Fruit fly (Drosophila melanogaster) whole organism, embryonic: ENCODE data around the gene CG4461.

Experiments
- CG10274 ChIP-seq: fragments of 200-800 bp; sonication (Bioruptor generic); optimal IDR thresholded peaks from 3 replicates; lab custom pipeline; 2017; ENCODE audit warnings: missing biosample characterization, mild to moderate bottlenecking, missing genetic modification characterization
- CG10654 ChIP-seq: fragments of 200-800 bp; sonication (Bioruptor generic); optimal IDR thresholded peaks from 2 replicates; lab custom pipeline; 2016; ENCODE audit warnings: missing biosample characterization, missing genetic modification characterization
- CG12236 ChIP-seq: fragments of 200-800 bp; sonication (Bioruptor generic); optimal IDR thresholded peaks from 2 replicates; lab custom pipeline; 2016; ENCODE audit warnings: missing biosample characterization, missing genetic modification characterization
- CG14050 ChIP-seq: fragments of 200-800 bp; sonication (Bioruptor generic); IDR thresholded peaks from 3 replicates; pipeline ENCODE4 v1.3.6; 2022; ENCODE audit warnings: missing biosample characterization, missing genetic modification characterization
- CG15601 ChIP-seq: fragments of 200-800 bp; sonication (Bioruptor generic); optimal IDR thresholded peaks from 3 replicates; lab custom pipeline; 2019; ENCODE audit warnings: missing biosample characterization, mild to moderate bottlenecking, missing genetic modification characterization, moderate library complexity
- CG16863 ChIP-seq: fragments of 200-800 bp; sonication (Bioruptor generic); optimal IDR thresholded peaks from 3 replicates; lab custom pipeline; 2016; ENCODE audit warnings: missing biosample characterization, missing genetic modification characterization
- CG17359 ChIP-seq: fragments of 200-800 bp; sonication (Bioruptor generic); optimal IDR thresholded peaks from 3 replicates; lab custom pipeline; 2018; ENCODE audit warnings: missing biosample characterization, mild to moderate bottlenecking, missing genetic modification characterization, moderate library complexity
- CG18011 ChIP-seq: fragments of 200-800 bp; sonication (Bioruptor generic); optimal IDR thresholded peaks from 2 replicates; lab custom pipeline; 2017; ENCODE audit warnings: missing biosample characterization, missing genetic modification characterization, mild to moderate bottlenecking, moderate library complexity, missing genotype
- CG3163 ChIP-seq: fragments of 200-800 bp; sonication (Bioruptor generic); optimal IDR thresholded peaks from 3 replicates; lab custom pipeline; 2016; ENCODE audit warnings: missing biosample characterization, missing genetic modification characterization
- CG32767 ChIP-seq: fragments of 200-800 bp; sonication (Bioruptor generic); IDR thresholded peaks from 2 replicates; pipeline ENCODE4 v1.3.6; 2022; ENCODE audit warnings: missing biosample characterization, missing genetic modification characterization
- CG4617 ChIP-seq: fragments of 200-800 bp; sonication (Bioruptor generic); optimal IDR thresholded peaks from 3 replicates; lab custom pipeline; 2016; ENCODE audit warnings: missing biosample characterization, missing genetic modification characterization, borderline replicate concordance
- CG7271 ChIP-seq: fragments of 200-800 bp; sonication (Bioruptor generic); optimal IDR thresholded peaks from 2 replicates; lab custom pipeline; 2018; ENCODE audit warnings: missing biosample characterization, mild to moderate bottlenecking, missing genetic modification characterization, moderate library complexity
- CG7786 ChIP-seq: fragments of 200-800 bp; sonication (Bioruptor generic); optimal IDR thresholded peaks from 2 replicates; lab custom pipeline; 2016; ENCODE audit warnings: missing biosample characterization, missing genetic modification characterization
- CG7987 ChIP-seq: fragments of 200-800 bp; sonication (Bioruptor generic); optimal IDR thresholded peaks from 2 replicates; lab custom pipeline; 2018; ENCODE audit warnings: missing biosample characterization, mild to moderate bottlenecking, missing genetic modification characterization, moderate library complexity
- CkIIα-i1 ChIP-seq: fragments of 200-800 bp; sonication (Bioruptor generic); IDR thresholded peaks from 2 replicates; pipeline ENCODE4 v1.3.6; 2022; ENCODE audit warnings: missing biosample characterization, missing genetic modification characterization
- CoRest ChIP-seq: fragments of 200-800 bp; sonication (Bioruptor generic); optimal IDR thresholded peaks from 3 replicates; lab custom pipeline; 2018; ENCODE audit warnings: missing biosample characterization, mild to moderate bottlenecking, missing genetic modification characterization, moderate library complexity
- E2f1 ChIP-seq: fragments of 200-800 bp; sonication (Bioruptor generic); IDR thresholded peaks from 2 replicates; pipeline ENCODE4 v1.3.6; 2022; ENCODE audit warnings: missing biosample characterization, missing genetic modification characterization
- Ets65A ChIP-seq: fragments of 200-800 bp; sonication (Bioruptor generic); peaks from one replicate; lab custom pipeline; 2016; ENCODE audit warnings: missing biosample characterization, missing genetic modification characterization
- HHEX ChIP-seq: fragments of 200-800 bp; sonication (Bioruptor generic); optimal IDR thresholded peaks from 3 replicates; lab custom pipeline; 2017; ENCODE audit warnings: missing biosample characterization, mild to moderate bottlenecking, missing genetic modification characterization, missing genetic modification reagents
- Hr39 ChIP-seq: fragments of >200 bp; optimal IDR thresholded peaks from 2 replicates; lab custom pipeline; 2017
- MESR4 ChIP-seq: fragments of 200-800 bp; sonication (Bioruptor generic); optimal IDR thresholded peaks from 2 replicates; lab custom pipeline; 2018; ENCODE audit warnings: missing biosample characterization, mild to moderate bottlenecking, missing genetic modification characterization, moderate library complexity
- Mad ChIP-seq: fragments of 200-800 bp; sonication (Bioruptor generic); optimal IDR thresholded peaks from 2 replicates; lab custom pipeline; 2016; ENCODE audit warnings: missing biosample characterization, missing genetic modification characterization
- NC2α ChIP-seq: fragments of 200-800 bp; sonication (Bioruptor generic); optimal IDR thresholded peaks from 2 replicates; lab custom pipeline; 2016; ENCODE audit warnings: missing biosample characterization, missing genetic modification characterization
- NK7.1 ChIP-seq: fragments of 200-800 bp; sonication (Bioruptor generic); optimal IDR thresholded peaks from 3 replicates; lab custom pipeline; 2016; ENCODE audit warnings: missing biosample characterization, missing genetic modification characterization
- Nf-YC ChIP-seq: fragments of 200-800 bp; optimal IDR thresholded peaks from 3 replicates; lab custom pipeline; 2019; ENCODE audit warnings: missing biosample characterization, mild to moderate bottlenecking, missing genetic modification characterization, moderate library complexity
- Opbp ChIP-seq: fragments of 200-800 bp; sonication (Bioruptor generic); IDR thresholded peaks from 3 replicates; pipeline ENCODE4 v1.3.6; 2022; ENCODE audit warnings: missing biosample characterization, missing genetic modification characterization; ENCODE audit not compliant: partially characterized antibody
- Optix ChIP-seq: fragments of 200-800 bp; sonication (Bioruptor generic); IDR thresholded peaks from 3 replicates; pipeline ENCODE4 v1.3.6; 2022; ENCODE audit warnings: missing biosample characterization, missing genetic modification characterization
- Sin3A ChIP-seq: fragments of >200 bp; optimal IDR thresholded peaks from 2 replicates; lab custom pipeline; 2018
- Stat92E ChIP-seq, 3 experiments: fragments of >200 bp in 2 of 3; fragments of 200-800 bp in 1 of 3; sonication (Bioruptor generic) in 1 of 3; optimal IDR thresholded peaks; 2 replicates each; lab custom pipeline; 2017 to 2019; ENCODE audit warnings: missing biosample characterization in 3 of 3, missing genetic modification characterization in 3 of 3, mild to moderate bottlenecking in 1 of 3, moderate library complexity in 1 of 3
- corto ChIP-seq: fragments of 200-800 bp; sonication (Bioruptor generic); optimal IDR thresholded peaks from 2 replicates; lab custom pipeline; 2016; ENCODE audit warnings: missing biosample characterization, mild to moderate bottlenecking, missing genetic modification characterization, moderate library complexity
- disco-r ChIP-seq: fragments of 200-800 bp; sonication (Bioruptor generic); optimal IDR thresholded peaks from 2 replicates; lab custom pipeline; 2016; ENCODE audit warnings: missing biosample characterization, missing genetic modification characterization
- dpn ChIP-seq, 2 experiments: fragments of 200-800 bp; sonication (Bioruptor generic); optimal IDR thresholded peaks; 3 replicates each; lab custom pipeline; 2016; ENCODE audit warnings: missing biosample characterization in 2 of 2, missing genetic modification characterization in 2 of 2
- eyg ChIP-seq: fragments of 200-800 bp; sonication (Bioruptor generic); optimal IDR thresholded peaks from 3 replicates; lab custom pipeline; 2016; ENCODE audit warnings: missing biosample characterization, missing genetic modification characterization
- gfzf ChIP-seq: fragments of 200-800 bp; sonication (Bioruptor generic); optimal IDR thresholded peaks from 2 replicates; lab custom pipeline; 2016; ENCODE audit warnings: missing biosample characterization, mild to moderate bottlenecking, missing genetic modification characterization, moderate library complexity
- grau ChIP-seq: fragments of 200-800 bp; optimal IDR thresholded peaks from 3 replicates; lab custom pipeline; 2019; ENCODE audit warnings: missing biosample characterization, mild to moderate bottlenecking, missing genetic modification characterization, moderate library complexity
- ham ChIP-seq: fragments of 200-800 bp; sonication (Bioruptor generic); IDR thresholded peaks from 2 replicates; pipeline ENCODE4 v1.3.6; 2022; ENCODE audit warnings: missing biosample characterization, missing genetic modification characterization
- hth ChIP-seq: fragments of >200 bp; optimal IDR thresholded peaks from 2 replicates; lab custom pipeline; 2017; ENCODE audit warnings: inconsistent platforms
- insv ChIP-seq, 2 experiments: fragments of 200-800 bp; sonication (Bioruptor generic); optimal IDR thresholded peaks; 3 replicates each; lab custom pipeline; 2016 to 2018; ENCODE audit warnings: missing biosample characterization in 2 of 2, missing genetic modification characterization in 2 of 2
- jumu ChIP-seq: fragments of 200-800 bp; sonication (Bioruptor generic); optimal IDR thresholded peaks from 3 replicates; lab custom pipeline; 2016; ENCODE audit warnings: missing biosample characterization, missing genetic modification characterization
- lbe ChIP-seq: fragments of 200-800 bp; sonication (Bioruptor generic); optimal IDR thresholded peaks from 2 replicates; lab custom pipeline; 2016; ENCODE audit warnings: missing biosample characterization, mild to moderate bottlenecking, missing genetic modification characterization
- nau ChIP-seq: fragments of 200-800 bp; sonication (Bioruptor generic); optimal IDR thresholded peaks from 3 replicates; lab custom pipeline; 2017; ENCODE audit warnings: missing biosample characterization, mild to moderate bottlenecking, missing genetic modification characterization, missing genetic modification reagents
- pb ChIP-seq: fragments of 200-800 bp; sonication (Bioruptor generic); optimal IDR thresholded peaks from 3 replicates; lab custom pipeline; 2016; ENCODE audit warnings: missing biosample characterization, missing genetic modification characterization
- psq ChIP-seq: fragments of 200-800 bp; sonication (Bioruptor generic); optimal IDR thresholded peaks from 2 replicates; lab custom pipeline; 2017; ENCODE audit warnings: missing biosample characterization, missing genetic modification characterization
- ranshi ChIP-seq: fragments of 200-800 bp; sonication (Bioruptor generic); IDR thresholded peaks from 2 replicates; pipeline ENCODE4 v1.3.6; 2022; ENCODE audit warnings: missing biosample characterization, missing genetic modification characterization
- scrt ChIP-seq: fragments of 200-800 bp; sonication (Bioruptor generic); optimal IDR thresholded peaks from 2 replicates; lab custom pipeline; 2018; ENCODE audit warnings: missing biosample characterization, mild to moderate bottlenecking, missing genetic modification characterization, moderate library complexity
- sd ChIP-seq: fragments of 200-800 bp; sonication (Bioruptor generic); optimal IDR thresholded peaks from 3 replicates; lab custom pipeline; 2018; ENCODE audit warnings: missing biosample characterization, mild to moderate bottlenecking, missing genetic modification characterization, moderate library complexity
- shn ChIP-seq: fragments of 200-800 bp; sonication (Bioruptor generic); optimal IDR thresholded peaks from 3 replicates; lab custom pipeline; 2016; ENCODE audit warnings: missing biosample characterization, missing genetic modification characterization
- usp ChIP-seq: fragments of >200 bp; optimal IDR thresholded peaks from 2 replicates; lab custom pipeline; 2017; ENCODE audit warnings: missing biosample characterization, missing genetic modification characterization

The CG4461 gene

DNA sequence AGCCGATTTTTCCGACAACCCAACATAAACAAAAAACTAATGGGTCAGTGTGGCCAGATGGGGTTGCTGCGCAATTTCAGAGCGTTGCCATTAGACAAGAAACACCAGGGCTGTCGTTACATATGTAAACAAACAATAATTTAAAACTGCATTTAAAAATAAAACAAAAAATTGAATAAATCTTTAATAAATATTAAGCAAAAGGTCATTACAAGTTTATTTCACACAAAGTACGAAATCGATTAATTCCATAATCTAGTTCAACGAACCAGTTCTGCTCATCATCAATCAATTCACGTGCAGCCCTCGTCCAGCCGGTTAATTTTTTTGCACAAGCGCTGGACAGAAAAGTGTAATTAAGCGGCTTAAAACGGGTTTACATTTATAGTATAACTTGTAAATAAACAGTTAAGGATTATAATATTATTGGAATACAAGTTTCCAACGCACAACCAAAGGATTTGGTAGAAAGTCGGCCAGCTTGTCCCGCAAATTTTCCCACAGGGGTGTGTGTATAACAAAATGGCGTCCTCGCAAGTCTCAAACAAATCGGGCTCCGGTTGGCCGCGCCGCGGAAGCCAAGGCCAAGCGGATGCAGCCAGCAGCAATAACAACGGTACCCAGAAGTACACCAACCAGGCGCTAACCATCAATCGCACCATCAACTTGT lies 35.7 kb downstream of the CG4461 start, which contains the start of the genes CG4022 and Cpsf5 (continued):
- TF ChIP-seq Hr39 (lab: Kevin White, UChicago) (no peak), grau (tag; lab: Kevin White, UChicago) (peak; percentile 86), Ets65A (peak; percentile 90), usp (GFP tag; lab: Kevin White, UChicago) (no peak), CkIIα-i1 (GFP tag; lab: Robert Waterston, UW) (no peak), Sin3A (lab: Kevin White, UChicago) (peak; percentile 77), jumu (GFP tag; lab: Kevin White, UChicago) (peak; percentile 67), pb (GFP tag; lab: Kevin White, UChicago) (peak; percentile 31), Mad (GFP tag; lab: Kevin White, UChicago) (peak; percentile 85), CG15601 (tag; lab: Kevin White, UChicago) (peak; percentile 86), NK7.1 (GFP tag; lab: Kevin White, UChicago) (no peak), CG10274 (GFP tag; lab: Kevin White, UChicago) (no peak), psq (GFP tag; lab: Kevin White, UChicago) (no peak), Optix (GFP tag; lab: Robert Waterston, UW) (no peak; the same call in 1 of the 3 replicates), nau (peak; percentile 36), CG17359 (peak; percentile 74), CG7987 (GFP tag; lab: Kevin White, UChicago) (no peak), CG16863 (GFP tag; lab: Kevin White, UChicago) (peak; percentile 45), Nf-YC (tag; lab: Kevin White, UChicago) (peak; percentile 79), CoRest (tag; lab: Kevin White, UChicago) (peak; percentile 91), CG3163 (GFP tag; lab: Kevin White, UChicago) (peak; percentile 18), disco-r (GFP tag; lab: Kevin White, UChicago) (no peak), NC2α (GFP tag; lab: Kevin White, UChicago) (no peak), ranshi (GFP tag; lab: Robert Waterston, UW) (peak; percentile 82; the same call in 1 of the 2 replicates), CG32767 (peak; percentile 91), corto (GFP tag; lab: Kevin White, UChicago) (no peak), dpn (GFP tag; optimal IDR thresholded peaks at IDR 0.05; lab: Kevin White, UChicago) (peak; percentile 66 to 85), lbe (peak; percentile 66), MESR4 (GFP tag; lab: Kevin White, UChicago) (peak; percentile 50), hth (lab: Kevin White, UChicago) (no peak), shn (GFP tag; lab: Kevin White, UChicago) (peak; percentile 44), CG10654 (GFP tag; lab: Kevin White, UChicago) (peak; percentile 80), insv (GFP tag; optimal IDR thresholded peaks at IDR 0.05; lab: Kevin White, UChicago) (peak in 1 of 2 experiments; percentile 66), CG7786 (GFP tag; lab: Kevin White, UChicago) (peak; percentile 34), eyg (peak; percentile 2), HHEX (peak; percentile 69), CG7271 (tag; lab: Kevin White, UChicago) (peak; percentile 67), scrt (GFP tag; lab: Kevin White, UChicago) (peak; percentile 66), gfzf (GFP tag; lab: Kevin White, UChicago) (peak; percentile 71), ham (GFP tag; lab: Robert Waterston, UW) (peak; percentile 52; the same call in 1 of the 2 replicates), E2f1 (GFP tag; lab: Robert Waterston, UW) (peak; percentile 79), CG14050 (GFP tag; lab: Robert Waterston, UW) (peak; percentile 74), CG4617 (GFP tag; lab: Kevin White, UChicago) (peak; percentile 85), sd (peak; percentile 47), CG18011 (GFP tag; lab: Kevin White, UChicago) (peak; percentile 58), Opbp (GFP tag; lab: Robert Waterston, UW) (no peak), Stat92E (GFP tag; optimal IDR thresholded peaks at IDR 0.05; lab: Kevin White, UChicago) (peak in 1 of 3 experiments; percentile 73), CG12236 (no peak)
